Fruit fly (Drosophila melanogaster) whole organism, prepupa: ENCODE data around the gene CG7255.

ENCODE experiments used
- Blimp-1 ChIP-seq: fragments of 200-800 bp; sonication (Bioruptor generic); optimal IDR thresholded peaks from 3 replicates; lab custom pipeline; 2017; ENCODE audit warnings: missing biosample characterization, missing genetic modification characterization, mild to moderate bottlenecking, moderate library complexity, missing genetic modification reagents
- CG11762 ChIP-seq: fragments of 200-800 bp; sonication (Bioruptor generic); optimal IDR thresholded peaks from 3 replicates; lab custom pipeline; 2016; ENCODE audit warnings: missing biosample characterization, missing genetic modification characterization; ENCODE audit not compliant: insufficient read depth
- CG16779 ChIP-seq: fragments of 200-800 bp; sonication (Bioruptor generic); optimal IDR thresholded peaks from 3 replicates; lab custom pipeline; 2017; ENCODE audit warnings: missing biosample characterization, mild to moderate bottlenecking, missing genetic modification characterization
- CG3032 ChIP-seq: fragments of 200-800 bp; optimal IDR thresholded peaks from 2 replicates; lab custom pipeline; 2019; ENCODE audit warnings: missing biosample characterization, mild to moderate bottlenecking, missing genetic modification characterization, moderate library complexity
- CG31627 ChIP-seq: fragments of 200-800 bp; sonication (Bioruptor generic); optimal IDR thresholded peaks from 3 replicates; lab custom pipeline; 2016; ENCODE audit warnings: missing biosample characterization, missing genetic modification characterization
- CG32006 ChIP-seq: fragments of 200-800 bp; sonication (Bioruptor generic); optimal IDR thresholded peaks from 3 replicates; lab custom pipeline; 2017; ENCODE audit warnings: missing biosample characterization, mild to moderate bottlenecking, missing genetic modification characterization
- CG6792 ChIP-seq: fragments of 200-800 bp; sonication (Bioruptor generic); optimal IDR thresholded peaks from 3 replicates; lab custom pipeline; 2016; ENCODE audit warnings: missing biosample characterization, missing genetic modification characterization
- CG6854 ChIP-seq: fragments of 200-800 bp; sonication (Bioruptor generic); optimal IDR thresholded peaks from 2 replicates; lab custom pipeline; 2017; ENCODE audit warnings: missing biosample characterization, mild to moderate bottlenecking, missing genetic modification characterization
- CG7368 ChIP-seq: fragments of 200-800 bp; sonication (Bioruptor generic); optimal IDR thresholded peaks from 3 replicates; lab custom pipeline; 2016; ENCODE audit warnings: missing biosample characterization, missing genetic modification characterization
- CG8319 ChIP-seq: fragments of 200-800 bp; sonication (Bioruptor generic); optimal IDR thresholded peaks from 3 replicates; lab custom pipeline; 2016; ENCODE audit warnings: missing biosample characterization, missing genetic modification characterization
- CG8632 ChIP-seq: fragments of 200-800 bp; sonication (Bioruptor generic); optimal IDR thresholded peaks from 3 replicates; lab custom pipeline; 2016; ENCODE audit warnings: missing biosample characterization, missing genetic modification characterization
- CG9139 ChIP-seq: fragments of 200-800 bp; sonication (Bioruptor generic); optimal IDR thresholded peaks from 3 replicates; lab custom pipeline; 2017; ENCODE audit warnings: missing biosample characterization, mild to moderate bottlenecking, missing genetic modification characterization
- Eip78C ChIP-seq: fragments of 200-800 bp; sonication (Bioruptor generic); peaks from one replicate; lab custom pipeline; 2016; ENCODE audit warnings: missing biosample characterization, missing genetic modification characterization
- Ets21C ChIP-seq: fragments of 200-800 bp; sonication (Bioruptor generic); optimal IDR thresholded peaks from 3 replicates; lab custom pipeline; 2016; ENCODE audit warnings: missing biosample characterization, missing genetic modification characterization
- Hr39 ChIP-seq: fragments of 200-800 bp; sonication (Bioruptor generic); optimal IDR thresholded peaks from 2 replicates; lab custom pipeline; 2016; ENCODE audit warnings: missing biosample characterization, missing genetic modification characterization
- Hr4 ChIP-seq: fragments of 200-800 bp; sonication (Bioruptor generic); optimal IDR thresholded peaks from 3 replicates; lab custom pipeline; 2016; ENCODE audit warnings: missing biosample characterization, missing genetic modification characterization
- Met ChIP-seq: fragments of 200-800 bp; sonication (Bioruptor generic); optimal IDR thresholded peaks from 3 replicates; lab custom pipeline; 2016; ENCODE audit warnings: missing biosample characterization, missing genetic modification characterization
- Smox ChIP-seq: fragments of 200-800 bp; sonication (Bioruptor generic); optimal IDR thresholded peaks from 3 replicates; lab custom pipeline; 2016; ENCODE audit warnings: missing biosample characterization, missing genetic modification characterization
- Sox15 ChIP-seq: fragments of 200-800 bp; sonication (Bioruptor generic); optimal IDR thresholded peaks from 3 replicates; lab custom pipeline; 2016; ENCODE audit warnings: missing biosample characterization, missing genetic modification characterization
- acj6 ChIP-seq: fragments of 200-800 bp; sonication (Bioruptor generic); optimal IDR thresholded peaks from 3 replicates; lab custom pipeline; 2016; ENCODE audit warnings: missing biosample characterization, missing genetic modification characterization
- cyc ChIP-seq: fragments of 200-800 bp; sonication (Bioruptor generic); optimal IDR thresholded peaks from 3 replicates; lab custom pipeline; 2016; ENCODE audit warnings: missing biosample characterization, missing genetic modification characterization
- dac ChIP-seq: fragments of 200-800 bp; sonication (Bioruptor generic); optimal IDR thresholded peaks from 2 replicates; lab custom pipeline; 2017; ENCODE audit warnings: missing biosample characterization, mild to moderate bottlenecking, missing genetic modification characterization
- dsx ChIP-seq: fragments of 200-800 bp; optimal IDR thresholded peaks from 3 replicates; lab custom pipeline; 2019; ENCODE audit warnings: missing biosample characterization, mild to moderate bottlenecking, missing genetic modification characterization, moderate library complexity; ENCODE audit not compliant: poor library complexity, severe bottlenecking
- esn ChIP-seq: fragments of 200-800 bp; sonication (Bioruptor generic); optimal IDR thresholded peaks from 2 replicates; lab custom pipeline; 2016; ENCODE audit warnings: missing biosample characterization, mild to moderate bottlenecking, missing genetic modification characterization, moderate library complexity
- fd59A ChIP-seq: fragments of 200-800 bp; sonication (Bioruptor generic); optimal IDR thresholded peaks from 2 replicates; lab custom pipeline; 2017; ENCODE audit warnings: missing biosample characterization, mild to moderate bottlenecking, missing genetic modification characterization, missing genetic modification reagents
- fkh ChIP-seq: fragments of 200-800 bp; sonication (Bioruptor generic); optimal IDR thresholded peaks from 3 replicates; lab custom pipeline; 2017; ENCODE audit warnings: missing biosample characterization, mild to moderate bottlenecking, missing genetic modification characterization, moderate library complexity
- spab ChIP-seq: fragments of 200-800 bp; sonication (Bioruptor generic); optimal IDR thresholded peaks from 2 replicates; lab custom pipeline; 2017; ENCODE audit warnings: missing biosample characterization, mild to moderate bottlenecking, missing genetic modification characterization, missing genetic modification reagents
- ss ChIP-seq, 2 experiments: fragments of 200-800 bp; sonication (Bioruptor generic); optimal IDR thresholded peaks; 2 replicates in 1 of 2; 3 replicates in 1 of 2; lab custom pipeline; 2017 to 2018; ENCODE audit warnings: mild to moderate bottlenecking in 2 of 2, missing biosample characterization in 2 of 2, missing genetic modification characterization in 2 of 2, moderate library complexity in 1 of 2
- svp ChIP-seq: fragments of 200-800 bp; sonication (Bioruptor generic); peaks from one replicate; lab custom pipeline; 2016; ENCODE audit warnings: missing biosample characterization, missing genetic modification characterization
- topi ChIP-seq: fragments of 200-800 bp; sonication (Bioruptor generic); optimal IDR thresholded peaks from 3 replicates; lab custom pipeline; 2016; ENCODE audit warnings: missing biosample characterization, missing genetic modification characterization
- vri ChIP-seq: fragments of 200-800 bp; sonication (Bioruptor generic); optimal IDR thresholded peaks from 3 replicates; lab custom pipeline; 2016; ENCODE audit warnings: missing biosample characterization, mild to moderate bottlenecking, missing genetic modification characterization

Gene CG7255

DNA sequence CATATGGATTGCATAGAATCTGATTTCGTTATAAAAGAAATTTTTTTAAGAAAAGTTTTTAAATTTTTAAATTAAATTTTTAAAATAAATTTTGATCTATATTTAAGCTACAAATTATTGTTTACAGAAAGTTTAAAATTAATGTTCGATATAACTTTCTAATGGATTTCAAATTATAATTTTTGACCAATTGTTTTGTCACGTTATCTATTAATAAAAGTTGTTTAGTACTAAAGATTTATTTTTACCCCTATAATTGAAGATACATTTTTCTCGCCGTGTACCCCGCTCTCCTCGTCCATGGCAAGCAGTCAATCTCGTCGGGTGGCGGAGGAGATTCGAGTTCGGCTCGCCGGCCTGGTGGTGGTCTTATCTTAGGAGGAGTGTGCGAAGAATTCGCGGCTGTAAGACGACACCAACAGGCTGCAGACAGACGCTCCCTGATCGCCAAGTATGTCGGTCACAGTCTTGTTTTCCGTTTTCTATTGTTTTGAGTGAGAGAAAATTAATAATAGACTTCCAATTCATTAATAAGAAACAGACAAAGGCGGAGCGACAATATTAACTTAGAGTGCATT is 1.1 kb downstream of the CG7255 start (continued):
- TF ChIP-seq CG31627 (GFP tag; lab: Kevin White, UChicago) (no peak), CG7368 (GFP tag; lab: Kevin White, UChicago) (no peak), Met (no peak), dac (GFP tag; lab: Kevin White, UChicago) (no peak), CG3032 (tag; lab: Kevin White, UChicago) (no peak), Sox15 (GFP tag; lab: Kevin White, UChicago) (no peak), Ets21C (GFP tag; lab: Kevin White, UChicago) (no peak), Hr39 (GFP tag; lab: Kevin White, UChicago) (peak; percentile 4), ss (GFP tag; optimal IDR thresholded peaks at IDR 0.05; lab: Kevin White, UChicago) (no peak), acj6 (GFP tag; lab: Kevin White, UChicago) (no peak), fkh (GFP tag; lab: Kevin White, UChicago) (no peak), Eip78C (GFP tag; lab: Kevin White, UChicago) (peak; percentile 35), CG16779 (tag; lab: Kevin White, UChicago) (no peak), dsx (GFP tag; lab: Kevin White, UChicago) (no peak)

DNA sequence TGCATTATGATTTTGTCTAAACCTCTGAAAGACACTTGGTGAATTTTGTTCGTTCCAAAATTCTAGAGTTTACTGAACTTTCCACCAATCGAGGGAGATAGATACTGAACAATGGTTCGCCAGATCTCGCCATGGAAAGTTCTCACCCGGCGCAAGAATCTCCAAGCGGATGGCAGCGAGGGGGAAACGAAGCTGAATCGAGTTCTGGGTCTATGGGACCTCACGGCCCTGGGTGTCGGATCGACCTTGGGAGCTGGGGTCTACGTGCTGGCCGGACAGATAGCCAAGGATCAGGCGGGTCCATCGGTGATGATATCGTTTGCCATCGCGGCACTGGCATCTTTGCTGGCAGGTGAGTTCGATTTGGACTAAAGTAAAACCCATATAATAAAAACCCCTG is 2.4 kb downstream of the CG7255 start:
- TF ChIP-seq svp (GFP tag; lab: Kevin White, UChicago) (peak; percentile 92), esn (GFP tag; lab: Kevin White, UChicago) (no peak)
- TF ChIP-seq, all 60 proteins: peak for 1

DNA sequence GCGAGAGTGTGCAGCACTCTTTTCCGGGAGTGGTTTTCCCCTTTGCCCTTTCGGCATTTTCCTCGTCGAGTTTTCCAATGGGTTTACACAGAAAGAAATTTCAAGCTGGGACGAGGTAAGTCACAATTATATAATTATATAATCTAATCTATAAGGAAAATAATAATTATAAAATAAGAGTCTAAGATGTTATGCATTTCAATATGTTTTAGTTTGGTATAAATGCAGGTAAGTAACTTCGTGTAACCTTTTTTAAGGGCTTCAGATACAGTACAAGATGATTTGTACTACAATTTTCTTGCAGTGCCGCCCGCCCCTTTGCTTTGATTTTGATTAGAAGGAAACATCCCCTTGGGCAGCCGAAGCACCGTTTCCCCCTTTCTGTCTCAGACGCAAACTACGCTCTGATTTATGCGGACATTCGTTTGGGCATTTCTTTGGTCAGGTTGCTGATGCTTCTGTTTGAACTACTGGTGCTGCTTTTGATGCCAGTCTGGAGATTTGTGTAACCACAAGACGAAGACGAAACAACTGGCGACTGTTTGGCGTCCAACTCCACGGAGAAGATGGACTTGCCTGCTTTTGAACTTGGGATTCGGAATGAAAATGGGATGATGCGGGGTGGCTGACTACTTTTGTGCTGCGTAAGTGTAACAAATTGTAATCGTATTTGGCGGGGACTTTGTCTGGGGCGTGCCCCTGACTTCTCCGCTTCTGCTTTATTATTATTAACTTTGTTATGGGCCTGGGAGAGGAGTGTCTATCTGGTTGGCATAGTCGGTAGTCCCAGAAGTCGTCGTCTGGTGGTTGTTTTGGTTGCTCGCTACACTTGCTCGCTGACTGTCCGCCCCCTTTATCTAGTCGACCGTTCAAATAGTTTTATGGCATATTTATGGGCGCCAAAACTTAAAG is 7.7 kb downstream of the CG7255 start:
- TF ChIP-seq CG6854 (no peak), Smox (GFP tag; lab: Kevin White, UChicago) (no peak), Blimp-1 (GFP tag; lab: Kevin White, UChicago) (no peak), CG3032 (tag; lab: Kevin White, UChicago) (no peak), CG9139 (GFP tag; lab: Kevin White, UChicago) (no peak), CG11762 (GFP tag; lab: Kevin White, UChicago) (no peak), dac (GFP tag; lab: Kevin White, UChicago) (no peak), vri (GFP tag; lab: Kevin White, UChicago) (no peak)

DNA sequence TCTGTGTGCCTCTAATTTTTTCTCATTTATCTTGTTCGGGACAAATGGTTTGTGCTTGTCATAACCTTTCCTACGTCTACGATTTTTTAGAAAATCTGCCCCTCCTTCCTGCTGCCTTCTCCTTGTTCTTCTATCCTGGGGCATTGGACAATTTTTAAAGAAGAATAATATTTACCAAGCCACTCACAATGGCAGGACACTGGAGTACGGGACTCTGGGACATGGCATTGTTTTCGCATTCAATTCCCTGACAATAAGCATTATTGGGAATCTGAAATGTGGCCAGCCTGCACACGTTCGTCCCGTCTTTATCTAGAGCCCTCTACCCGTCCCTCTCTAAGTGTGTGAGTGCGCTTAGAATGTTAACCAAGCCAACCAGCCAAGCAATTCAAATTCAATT is 10.5 kb downstream of the CG7255 start:
- TF ChIP-seq Met: no peak
- TF ChIP-seq spab (GFP tag; lab: Kevin White, UChicago): no peak
- no peak for TF ChIP-seq CG8632
- no peak for TF ChIP-seq CG11762 (GFP tag; lab: Kevin White, UChicago)
- TF ChIP-seq acj6 (GFP tag; lab: Kevin White, UChicago): no peak
- TF ChIP-seq dac (GFP tag; lab: Kevin White, UChicago): no peak
- no peak for TF ChIP-seq cyc (GFP tag; lab: Kevin White, UChicago)
- TF ChIP-seq Hr39 (GFP tag; lab: Kevin White, UChicago): no peak
- TF ChIP-seq CG6792 (GFP tag; lab: Kevin White, UChicago): no peak
- no peak for TF ChIP-seq CG31627 (GFP tag; lab: Kevin White, UChicago)
- no peak for TF ChIP-seq topi
- no peak for TF ChIP-seq fkh (GFP tag; lab: Kevin White, UChicago)
- no peak for TF ChIP-seq CG8319 (GFP tag; lab: Kevin White, UChicago)

DNA sequence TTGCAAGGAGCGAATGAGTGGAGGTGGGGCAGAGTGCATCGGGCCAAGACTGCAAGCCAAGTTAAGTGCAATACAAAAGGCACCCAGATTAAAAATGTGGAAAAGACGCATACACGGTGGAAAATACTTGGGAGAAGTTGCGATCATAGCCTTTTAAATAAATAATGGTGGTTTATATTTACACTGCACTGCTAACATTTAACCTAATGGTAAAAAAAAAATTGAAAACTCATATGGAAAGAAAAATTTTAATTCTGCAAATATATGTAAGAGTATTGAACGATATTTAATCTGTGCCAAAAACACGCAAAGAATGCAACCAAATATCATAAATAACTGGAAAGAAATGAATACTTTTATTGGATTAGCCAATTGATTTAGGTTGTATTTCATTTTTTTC is 10.9 kb downstream of the CG7255 start:
- TF ChIP-seq Hr4 (GFP tag; lab: Kevin White, UChicago) (no peak), Eip78C (GFP tag; lab: Kevin White, UChicago) (peak; percentile 63), CG32006 (peak; percentile 33), fd59A (no peak)
